Worm (Caenorhabditis elegans) whole organism, young adult: ENCODE measurements around the gene sel-7.

Experiments used
- F22D6.2 ChIP-seq: sonication (generic microtip); optimal IDR thresholded peaks from 2 replicates; lab custom pipeline; 2016; ENCODE audit warnings: mild to moderate bottlenecking, missing genetic modification characterization, missing compliant biosample characterization
- F39B2.1 ChIP-seq: fragments of 200-800 bp; sonication (Bioruptor generic); IDR thresholded peaks from 2 replicates; pipeline ENCODE4 v1.3.6; 2022; ENCODE audit warnings: missing genetic modification reagents, missing genetic modification characterization, missing compliant biosample characterization
- ama-1 ChIP-seq, 3 experiments: fragments of 150-350 bp in 1 of 3; sonication (generic microtip) in 2 of 3; optimal IDR thresholded peaks; 2 replicates each; lab custom pipeline; 2014 to 2018; ENCODE audit warnings: missing biosample characterization in 2 of 3, missing genetic modification characterization in 2 of 3, missing genetic modification reagents in 2 of 3
- ceh-58 ChIP-seq: fragments of 200-800 bp; sonication (Bioruptor generic); IDR thresholded peaks from 2 replicates; pipeline ENCODE4 v1.3.6; 2022; ENCODE audit warnings: missing genetic modification characterization, missing compliant biosample characterization
- ets-4 ChIP-seq: fragments of 200-800 bp; sonication (Bioruptor generic); optimal IDR thresholded peaks from 2 replicates; lab custom pipeline; 2018; ENCODE audit warnings: mild to moderate bottlenecking, missing genetic modification characterization, missing compliant biosample characterization
- him-1 ChIP-seq: sonication (generic microtip); optimal IDR thresholded peaks from 2 replicates; lab custom pipeline; 2016; ENCODE audit warnings: missing genotype, missing genetic modification reagents, missing genetic modification characterization, missing compliant biosample characterization
- madf-10 ChIP-seq: sonication (generic microtip); optimal IDR thresholded peaks from 2 replicates; lab custom pipeline; 2016; ENCODE audit warnings: mild to moderate bottlenecking, missing genetic modification characterization, missing compliant biosample characterization
- madf-8 ChIP-seq: fragments of 200-800 bp; sonication (Bioruptor generic); conservative IDR thresholded peaks from 2 replicates; pipeline ENCODE4 v1.3.6; 2022; ENCODE audit warnings: missing genetic modification reagents, missing genetic modification characterization, missing compliant biosample characterization
- nfya-1 ChIP-seq: sonication (generic microtip); optimal IDR thresholded peaks from 2 replicates; lab custom pipeline; 2017; ENCODE audit warnings: antibody characterized with exemption, missing compliant biosample characterization, missing genetic modification characterization, borderline replicate concordance; ENCODE audit not compliant: insufficient read depth
- nfyb-1 ChIP-seq: fragments of 200-800 bp; sonication (Bioruptor generic); IDR thresholded peaks from 2 replicates; pipeline ENCODE4 v1.3.6; 2022; ENCODE audit warnings: missing genetic modification reagents, missing genetic modification characterization, missing compliant biosample characterization
- pbrm-1 ChIP-seq: fragments of 200-800 bp; sonication (Bioruptor generic); IDR thresholded peaks from 2 replicates; pipeline ENCODE4 v1.3.6; 2022; ENCODE audit warnings: missing genetic modification reagents, missing genetic modification characterization, missing compliant biosample characterization
- snpc-4 ChIP-seq, 5 experiments: fragments of 150-350 bp in 1 of 5; sonication (generic microtip) in 4 of 5; optimal IDR thresholded peaks; 2 replicates each; lab custom pipeline; 2014 to 2018; ENCODE audit warnings: missing genetic modification characterization in 5 of 5, missing biosample characterization in 3 of 5, antibody characterized with exemption in 2 of 5, mild to moderate bottlenecking in 2 of 5, missing compliant biosample characterization in 2 of 5, missing genotype in 2 of 5, moderate library complexity in 2 of 5, missing genetic modification reagents in 1 of 5
- unc-62 ChIP-seq: fragments of 150-350 bp; optimal IDR thresholded peaks from 2 replicates; lab custom pipeline; 2014; ENCODE audit warnings: missing biosample characterization, missing genetic modification reagents, missing genetic modification characterization

DNA sequence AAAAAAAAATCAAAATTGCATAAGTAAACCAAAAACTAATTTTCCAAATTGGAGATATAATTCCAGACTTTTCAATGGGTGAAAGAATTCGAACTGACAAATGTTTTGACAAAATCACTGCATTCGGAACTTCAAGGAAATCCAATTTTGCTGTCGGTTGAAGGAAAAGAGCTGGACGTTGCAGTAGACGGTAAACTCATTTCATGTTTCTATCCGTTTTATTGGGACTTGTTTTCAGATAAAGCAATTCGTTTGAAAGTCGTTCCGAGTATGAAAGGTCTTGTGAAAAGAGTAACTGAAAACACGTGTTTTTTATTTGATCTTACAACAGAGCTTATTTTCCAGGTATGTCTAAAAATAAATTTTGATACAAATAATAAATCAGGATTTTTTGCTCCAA lies 24.1 kb downstream of the sel-7 start:
- no peak for TF ChIP-seq snpc-4 (GFP tag; optimal IDR thresholded peaks at IDR 0.05; lab: Kevin White, UChicago)
- no peak for TF ChIP-seq snpc-4 (tag; optimal IDR thresholded peaks at IDR 0.05; lab: Kevin White, UChicago)
- TF ChIP-seq ama-1 (optimal IDR thresholded peaks at IDR 0.05; lab: Kevin White, UChicago), result no peak
- no peak for TF ChIP-seq ama-1 (GFP tag; optimal IDR thresholded peaks at IDR 0.05; lab: Kevin White, UChicago)
- TF ChIP-seq F22D6.2, result no peak
- no peak for TF ChIP-seq madf-10 (tag; lab: Kevin White, UChicago)
- no peak for TF ChIP-seq unc-62
- no peak for TF ChIP-seq ceh-58 (GFP tag; lab: Robert Waterston, UW)
- TF ChIP-seq pbrm-1 (GFP tag; lab: Robert Waterston, UW), result no peak
- TF ChIP-seq madf-8 (GFP tag; lab: Robert Waterston, UW), result no peak
- no peak for TF ChIP-seq F39B2.1 (GFP tag; lab: Robert Waterston, UW)
- no peak for TF ChIP-seq him-1 (tag; lab: Kevin White, UChicago)
- TF ChIP-seq ets-4 (GFP tag; lab: Kevin White, UChicago), result no peak
- TF ChIP-seq nfya-1 (tag; lab: Kevin White, UChicago), result no peak
- no peak for TF ChIP-seq nfyb-1 (GFP tag; lab: Robert Waterston, UW)
